Worm (Caenorhabditis elegans) whole organism, midembryonic: ENCODE results near the gene zip-7.

ENCODE experiments used
- T22C8.4 ChIP-seq: fragments of 200-800 bp; sonication (Bioruptor generic); IDR thresholded peaks from 2 replicates; pipeline ENCODE4 v1.3.6; 2022; ENCODE audit warnings: missing genetic modification characterization, missing compliant biosample characterization
- cog-1 ChIP-seq: sonication (generic microtip); optimal IDR thresholded peaks from 2 replicates; lab custom pipeline; 2016; ENCODE audit warnings: missing genetic modification characterization, missing compliant biosample characterization
- flt-1 ChIP-seq: fragments of 200-800 bp; sonication (Bioruptor generic); IDR thresholded peaks from 2 replicates; pipeline ENCODE4 v1.3.6; 2022; ENCODE audit warnings: missing genetic modification characterization, missing compliant biosample characterization
- klf-2 ChIP-seq: fragments of 200-800 bp; sonication (Bioruptor generic); conservative IDR thresholded peaks from 2 replicates; pipeline ENCODE4 v1.3.6; 2022; ENCODE audit warnings: missing genetic modification reagents, missing genetic modification characterization, missing compliant biosample characterization
- med-1 ChIP-seq: sonication (generic microtip); optimal IDR thresholded peaks from 2 replicates; lab custom pipeline; 2017; ENCODE audit warnings: missing genetic modification characterization, mild to moderate bottlenecking, missing compliant biosample characterization, antibody characterized with exemption, missing genetic modification reagents; ENCODE audit not compliant: insufficient read depth
- ztf-23 ChIP-seq: fragments of 200-800 bp; sonication (Bioruptor generic); IDR thresholded peaks from 2 replicates; pipeline ENCODE4 v1.3.6; 2022; ENCODE audit warnings: missing genetic modification reagents, missing genetic modification characterization, missing compliant biosample characterization
- ztf-29 ChIP-seq: fragments of 200-800 bp; sonication (Bioruptor generic); IDR thresholded peaks from 2 replicates; pipeline ENCODE4 v1.3.6; 2022; ENCODE audit warnings: missing genetic modification reagents, missing genetic modification characterization, missing compliant biosample characterization

ce11 chrIV:16477169-16477568 is 28.3 kb downstream of the zip-7 start, which contains the start of gene Y51H4A.1:
- TF ChIP-seq med-1: no peak
- no peak for TF ChIP-seq flt-1
- TF ChIP-seq cog-1 (tag; lab: Kevin White, UChicago): no peak
- TF ChIP-seq ztf-29 (GFP tag; lab: Robert Waterston, UW): no peak
- no peak for TF ChIP-seq klf-2 (GFP tag; lab: Robert Waterston, UW)
- TF ChIP-seq T22C8.4 (GFP tag; lab: Robert Waterston, UW): no peak
- no peak for TF ChIP-seq ztf-23
